Fruit fly (Drosophila melanogaster) whole organism, wandering third instar larva: ENCODE results near the gene Kdsr.

Experiments
- Abd-B ChIP-seq: fragments of >200 bp; optimal IDR thresholded peaks from 2 replicates; lab custom pipeline; 2017; ENCODE audit warnings: missing biosample characterization, missing genetic modification characterization
- CG32264 ChIP-seq: fragments of 200-800 bp; sonication (Bioruptor generic); optimal IDR thresholded peaks from 2 replicates; lab custom pipeline; 2016; ENCODE audit warnings: missing biosample characterization, missing genetic modification characterization
- CG9705 ChIP-seq: fragments of 200-800 bp; sonication (Bioruptor generic); optimal IDR thresholded peaks from 2 replicates; lab custom pipeline; 2018; ENCODE audit warnings: missing biosample characterization, mild to moderate bottlenecking, missing genetic modification characterization
- CrebA ChIP-seq: fragments of 200-800 bp; sonication (Bioruptor generic); optimal IDR thresholded peaks from 2 replicates; lab custom pipeline; 2016; ENCODE audit warnings: missing biosample characterization, mild to moderate bottlenecking, missing genetic modification characterization, borderline replicate concordance
- Dfd ChIP-seq: fragments of >200 bp; optimal IDR thresholded peaks from 2 replicates; lab custom pipeline; 2017; ENCODE audit warnings: missing biosample characterization, missing genetic modification characterization
- Dif ChIP-seq: fragments of 200-275, 200-300 bp; sonication (Bioruptor generic); optimal IDR thresholded peaks from 2 replicates; lab custom pipeline; 2018; ENCODE audit warnings: missing biosample characterization, missing genetic modification characterization; ENCODE audit not compliant: partially characterized antibody
- GATAd ChIP-seq: sonication (Bioruptor generic); optimal IDR thresholded peaks from 2 replicates; lab custom pipeline; 2016; ENCODE audit warnings: missing biosample characterization, missing genetic modification characterization
- HLH106 ChIP-seq: fragments of 200-800 bp; optimal IDR thresholded peaks from 3 replicates; lab custom pipeline; 2019; ENCODE audit warnings: missing biosample characterization, mild to moderate bottlenecking, missing genetic modification characterization, moderate library complexity
- Hnf4 ChIP-seq: fragments of 200-800 bp; sonication (Bioruptor generic); optimal IDR thresholded peaks from 2 replicates; lab custom pipeline; 2016; ENCODE audit warnings: missing biosample characterization, mild to moderate bottlenecking, missing genetic modification characterization
- Hr78 ChIP-seq: fragments of >200 bp; optimal IDR thresholded peaks from 2 replicates; lab custom pipeline; 2017; ENCODE audit warnings: missing biosample characterization, missing genetic modification characterization
- Hr83 ChIP-seq: fragments of 200-300 bp; sonication (Bioruptor generic); optimal IDR thresholded peaks from 2 replicates; lab custom pipeline; 2016; ENCODE audit warnings: missing biosample characterization, mild to moderate bottlenecking, missing genetic modification characterization, moderate library complexity; ENCODE audit not compliant: poor library complexity, severe bottlenecking
- Jra ChIP-seq: sonication (Bioruptor generic); optimal IDR thresholded peaks from 2 replicates; lab custom pipeline; 2016; ENCODE audit warnings: missing biosample characterization, missing genetic modification characterization
- Mio ChIP-seq: sonication (Bioruptor generic); optimal IDR thresholded peaks from 2 replicates; lab custom pipeline; 2016; ENCODE audit warnings: missing biosample characterization, missing genetic modification characterization
- Myc ChIP-seq: fragments of >200 bp; optimal IDR thresholded peaks from 2 replicates; lab custom pipeline; 2017
- N ChIP-seq: fragments of >200 bp; optimal IDR thresholded peaks from 2 replicates; lab custom pipeline; 2018; ENCODE audit warnings: missing biosample characterization, missing external identifiers, missing genetic modification characterization
- OdsH ChIP-seq: fragments of 200-800 bp; sonication (Bioruptor generic); optimal IDR thresholded peaks from 2 replicates; lab custom pipeline; 2016; ENCODE audit warnings: missing biosample characterization, mild to moderate bottlenecking, missing genetic modification characterization
- Rel ChIP-seq, 2 experiments: fragments of 200-800 bp; sonication (Bioruptor generic) in 1 of 2; optimal IDR thresholded peaks; 2 replicates in 1 of 2; 3 replicates in 1 of 2; lab custom pipeline; 2016 to 2019; ENCODE audit warnings: mild to moderate bottlenecking in 2 of 2, missing biosample characterization in 2 of 2, missing genetic modification characterization in 2 of 2, moderate library complexity in 1 of 2
- Sp1 ChIP-seq: fragments of 200-800 bp; sonication (Bioruptor generic); optimal IDR thresholded peaks from 3 replicates; lab custom pipeline; 2019; ENCODE audit warnings: missing biosample characterization, mild to moderate bottlenecking, missing genetic modification characterization, moderate library complexity
- Vsx2 ChIP-seq: fragments of 200-300, 225-300 bp; sonication (Bioruptor generic); optimal IDR thresholded peaks from 2 replicates; lab custom pipeline; 2018; ENCODE audit warnings: missing biosample characterization, missing genetic modification characterization; ENCODE audit not compliant: partially characterized antibody
- br ChIP-seq: fragments of 200-800 bp; sonication (Bioruptor generic); optimal IDR thresholded peaks from 2 replicates; lab custom pipeline; 2016; ENCODE audit warnings: missing biosample characterization, missing genetic modification characterization
- brk ChIP-seq: fragments of 200-800 bp; sonication (Bioruptor generic); optimal IDR thresholded peaks from 2 replicates; lab custom pipeline; 2016; ENCODE audit warnings: missing biosample characterization, mild to moderate bottlenecking, missing genetic modification characterization
- dl ChIP-seq, 2 experiments: fragments of 175-275, 200-275 bp in 1 of 2; fragments of 200-275 bp in 1 of 2; sonication (Bioruptor generic); optimal IDR thresholded peaks; lab custom pipeline; 2018; ENCODE audit warnings: mild to moderate bottlenecking in 2 of 2, missing biosample characterization in 2 of 2, missing genetic modification characterization in 2 of 2, moderate library complexity in 2 of 2; ENCODE audit not compliant: partially characterized antibody in 2 of 2, insufficient read depth in 1 of 2
- dmrt93B ChIP-seq: fragments of 200-800 bp; sonication (Bioruptor generic); optimal IDR thresholded peaks from 2 replicates; lab custom pipeline; 2018; ENCODE audit warnings: missing biosample characterization, mild to moderate bottlenecking, missing genetic modification characterization
- dsf ChIP-seq: sonication (Bioruptor generic); optimal IDR thresholded peaks from 2 replicates; lab custom pipeline; 2016; ENCODE audit warnings: missing biosample characterization, missing genetic modification characterization, borderline replicate concordance
- ey ChIP-seq: fragments of 200-800 bp; sonication (Bioruptor generic); optimal IDR thresholded peaks from 2 replicates; lab custom pipeline; 2016; ENCODE audit warnings: missing biosample characterization, missing genetic modification characterization
- foxo ChIP-seq, 2 experiments: fragments of 200-800 bp; sonication (Bioruptor generic); optimal IDR thresholded peaks; 2 replicates in 1 of 2; 3 replicates in 1 of 2; lab custom pipeline; 2016 to 2017; ENCODE audit warnings: missing biosample characterization in 2 of 2, missing genetic modification characterization in 2 of 2
- fru ChIP-seq: fragments of 200-800 bp; sonication (Bioruptor generic); optimal IDR thresholded peaks from 3 replicates; lab custom pipeline; 2016; ENCODE audit warnings: missing biosample characterization, mild to moderate bottlenecking, missing genetic modification characterization
- h ChIP-seq: fragments of 200-800 bp; sonication (Bioruptor generic); optimal IDR thresholded peaks from 3 replicates; lab custom pipeline; 2016; ENCODE audit warnings: missing biosample characterization, mild to moderate bottlenecking, missing genetic modification characterization
- jim ChIP-seq: fragments of 175-275, 200-325 bp; sonication (Bioruptor generic); optimal IDR thresholded peaks from 2 replicates; lab custom pipeline; 2016; ENCODE audit warnings: missing biosample characterization, mild to moderate bottlenecking, missing genetic modification characterization
- lola ChIP-seq: fragments of >200 bp; optimal IDR thresholded peaks from 2 replicates; lab custom pipeline; 2017; ENCODE audit warnings: missing biosample characterization, missing genetic modification characterization
- pan ChIP-seq: fragments of >200 bp; optimal IDR thresholded peaks from 2 replicates; lab custom pipeline; 2017
- psq ChIP-seq: fragments of 200-800 bp; sonication (Bioruptor generic); optimal IDR thresholded peaks from 3 replicates; lab custom pipeline; 2017; ENCODE audit warnings: missing biosample characterization, mild to moderate bottlenecking, missing genetic modification characterization, moderate library complexity
- rgr ChIP-seq: fragments of 200-800 bp; sonication (Bioruptor generic); optimal IDR thresholded peaks from 3 replicates; lab custom pipeline; 2016; ENCODE audit warnings: missing biosample characterization, mild to moderate bottlenecking, missing genetic modification characterization
- sage ChIP-seq: fragments of 200-800 bp; sonication (Bioruptor generic); optimal IDR thresholded peaks from 2 replicates; lab custom pipeline; 2016; ENCODE audit warnings: missing biosample characterization, mild to moderate bottlenecking, missing genetic modification characterization
- sv ChIP-seq: fragments of 200-800 bp; sonication (Bioruptor generic); optimal IDR thresholded peaks from 3 replicates; lab custom pipeline; 2016; ENCODE audit warnings: missing biosample characterization, missing genetic modification characterization
- tai ChIP-seq: sonication (Bioruptor generic); optimal IDR thresholded peaks from 2 replicates; lab custom pipeline; 2016; ENCODE audit warnings: missing biosample characterization, missing genetic modification characterization
- usp ChIP-seq: fragments of >200 bp; optimal IDR thresholded peaks from 2 replicates; lab custom pipeline; 2017; ENCODE audit warnings: missing biosample characterization, missing genetic modification characterization
- woc ChIP-seq: sonication (Bioruptor generic); optimal IDR thresholded peaks from 2 replicates; lab custom pipeline; 2016; ENCODE audit warnings: missing biosample characterization, mild to moderate bottlenecking, missing genetic modification characterization

Kdsr gene

dm6 chr3R:25266751-25267150, 4.5 kb upstream of the Kdsr start:
- TF ChIP-seq Abd-B, result no peak
- TF ChIP-seq CrebA (GFP tag; lab: Kevin White, UChicago), result no peak
- no peak for TF ChIP-seq Hr83
- no peak for TF ChIP-seq CG32264
- no peak for TF ChIP-seq Rel (GFP tag; optimal IDR thresholded peaks at IDR 0.05; lab: Kevin White, UChicago)
- TF ChIP-seq Rel (tag; optimal IDR thresholded peaks at IDR 0.05; lab: Kevin White, UChicago), result no peak
- no peak for TF ChIP-seq Mio (GFP tag; lab: Kevin White, UChicago)
- TF ChIP-seq dl (GFP tag; optimal IDR thresholded peaks at IDR 0.05; lab: Kevin White, UChicago; ENCODE audit: insufficient read depth in 1 of 2, partially characterized antibody in 2 of 2), result no peak
- no peak for TF ChIP-seq jim (GFP tag; lab: Kevin White, UChicago)
- no peak for TF ChIP-seq Hnf4
- no peak for TF ChIP-seq fru (GFP tag; lab: Kevin White, UChicago)
- TF ChIP-seq brk (GFP tag; lab: Kevin White, UChicago), result no peak
- no peak for TF ChIP-seq dmrt93B (GFP tag; lab: Kevin White, UChicago)
- TF ChIP-seq Jra (GFP tag; lab: Kevin White, UChicago), result no peak
- TF ChIP-seq pan (lab: Kevin White, UChicago), result no peak

- TF ChIP-seq CG9705 (GFP tag; lab: Kevin White, UChicago) (no peak), dsf (GFP tag; lab: Kevin White, UChicago) (no peak), jim (GFP tag; lab: Kevin White, UChicago) (no peak), Rel (GFP tag; optimal IDR thresholded peaks at IDR 0.05; lab: Kevin White, UChicago) (no peak), Rel (tag; optimal IDR thresholded peaks at IDR 0.05; lab: Kevin White, UChicago) (peak; percentile 54), br (no peak), woc (GFP tag; lab: Kevin White, UChicago) (no peak), HLH106 (tag; lab: Kevin White, UChicago) (no peak), foxo (GFP tag; optimal IDR thresholded peaks at IDR 0.05; lab: Kevin White, UChicago) (no peak), Jra (GFP tag; lab: Kevin White, UChicago) (no peak), Hr83 (no peak), sv (GFP tag; lab: Kevin White, UChicago) (no peak), Sp1 (GFP tag; lab: Kevin White, UChicago) (peak; percentile 13), psq (GFP tag; lab: Kevin White, UChicago) (no peak), Mio (GFP tag; lab: Kevin White, UChicago) (no peak), Abd-B (peak; percentile 59), GATAd (GFP tag; lab: Kevin White, UChicago) (no peak), Hnf4 (no peak), dl (GFP tag; optimal IDR thresholded peaks at IDR 0.05; lab: Kevin White, UChicago; ENCODE audit: insufficient read depth in 1 of 2, partially characterized antibody in 2 of 2) (no peak), OdsH (GFP tag; lab: Kevin White, UChicago) (no peak), Myc (lab: Kevin White, UChicago) (peak; percentile 75), brk (GFP tag; lab: Kevin White, UChicago) (no peak), lola (GFP tag; lab: Kevin White, UChicago) (no peak), Hr78 (peak; percentile 79), N (peak; percentile 100), pan (lab: Kevin White, UChicago) (no peak), tai (no peak), Dfd (GFP tag; lab: Kevin White, UChicago) (no peak), sage (GFP tag; lab: Kevin White, UChicago) (no peak), usp (GFP tag; lab: Kevin White, UChicago) (no peak), CrebA (GFP tag; lab: Kevin White, UChicago) (no peak), Vsx2 (no peak), rgr (GFP tag; lab: Kevin White, UChicago) (no peak)
These were observed 3.4 kb upstream of the Kdsr start, which contains the start of the genes GlnRS and RIOK2 for dm6 chr3R:25265589-25266201. GlnRS (minus strand) TSS chr3R:25265721. RIOK2 (plus strand) TSS chr3R:25265844.

- no peak for TF ChIP-seq h
- TF ChIP-seq Hnf4, result no peak
- TF ChIP-seq Dif (GFP tag; lab: Kevin White, UChicago), result no peak
- no peak for TF ChIP-seq sage (GFP tag; lab: Kevin White, UChicago)
- TF ChIP-seq Vsx2, result no peak
- no peak for TF ChIP-seq Myc (lab: Kevin White, UChicago)
- no peak for TF ChIP-seq Hr83
- TF ChIP-seq ey, result no peak
These were observed 1.6 kb downstream of the Kdsr start for dm6 chr3R:25260670-25261069.
